Worm (Caenorhabditis elegans): ENCODE measurements around the gene W10G11.19.

ce11 chrII:3598721-3599120 is 48.3 kb downstream of the W10G11.19 start, which contains the start of gene Y49F6A.11:
- no peak for TF ChIP-seq fkh-10 (GFP tag; optimal IDR thresholded peaks at IDR 0.05)
- no peak for TF ChIP-seq C08G9.2 (tag; optimal IDR thresholded peaks at IDR 0.05)
- TF ChIP-seq ama-1 (optimal IDR thresholded peaks at IDR 0.05): no peak
- TF ChIP-seq ref-2 (tag; optimal IDR thresholded peaks at IDR 0.05): no peak
- no peak for TF ChIP-seq hlh-30 (tag; optimal IDR thresholded peaks at IDR 0.05; ENCODE audit: insufficient read depth)
- no peak for TF ChIP-seq ceh-6 (GFP tag; optimal IDR thresholded peaks at IDR 0.05)
- no peak for TF ChIP-seq fax-1 (tag; optimal IDR thresholded peaks at IDR 0.05)
- no peak for TF ChIP-seq hlh-15 (tag; optimal IDR thresholded peaks at IDR 0.05)
- TF ChIP-seq npax-4 (tag; optimal IDR thresholded peaks at IDR 0.05): no peak
- no peak for TF ChIP-seq pha-4 (tag; optimal IDR thresholded peaks at IDR 0.05)
- TF ChIP-seq F13H6.1 (tag; optimal IDR thresholded peaks at IDR 0.05): no peak
